Fruit fly (Drosophila melanogaster) whole organism, wandering third instar larva: ENCODE measurements around the gene Ggt-1.

Source experiments
- CG9705 ChIP-seq: fragments of 200-800 bp; sonication (Bioruptor generic); optimal IDR thresholded peaks from 2 replicates; lab custom pipeline; 2018; ENCODE audit warnings: missing biosample characterization, mild to moderate bottlenecking, missing genetic modification characterization
- Dfd ChIP-seq: fragments of >200 bp; optimal IDR thresholded peaks from 2 replicates; lab custom pipeline; 2017; ENCODE audit warnings: missing biosample characterization, missing genetic modification characterization
- Dif ChIP-seq: fragments of 200-275, 200-300 bp; sonication (Bioruptor generic); optimal IDR thresholded peaks from 2 replicates; lab custom pipeline; 2018; ENCODE audit warnings: missing biosample characterization, missing genetic modification characterization; ENCODE audit not compliant: partially characterized antibody
- Hr78 ChIP-seq: fragments of >200 bp; optimal IDR thresholded peaks from 2 replicates; lab custom pipeline; 2017; ENCODE audit warnings: missing biosample characterization, missing genetic modification characterization
- Hr83 ChIP-seq: fragments of 200-300 bp; sonication (Bioruptor generic); optimal IDR thresholded peaks from 2 replicates; lab custom pipeline; 2016; ENCODE audit warnings: missing biosample characterization, mild to moderate bottlenecking, missing genetic modification characterization, moderate library complexity; ENCODE audit not compliant: poor library complexity, severe bottlenecking
- Mio ChIP-seq: sonication (Bioruptor generic); optimal IDR thresholded peaks from 2 replicates; lab custom pipeline; 2016; ENCODE audit warnings: missing biosample characterization, missing genetic modification characterization
- N ChIP-seq: fragments of >200 bp; optimal IDR thresholded peaks from 2 replicates; lab custom pipeline; 2018; ENCODE audit warnings: missing biosample characterization, missing external identifiers, missing genetic modification characterization
- jim ChIP-seq: fragments of 175-275, 200-325 bp; sonication (Bioruptor generic); optimal IDR thresholded peaks from 2 replicates; lab custom pipeline; 2016; ENCODE audit warnings: missing biosample characterization, mild to moderate bottlenecking, missing genetic modification characterization
- pan ChIP-seq: fragments of >200 bp; optimal IDR thresholded peaks from 2 replicates; lab custom pipeline; 2017
- psq ChIP-seq: fragments of 200-800 bp; sonication (Bioruptor generic); optimal IDR thresholded peaks from 3 replicates; lab custom pipeline; 2017; ENCODE audit warnings: missing biosample characterization, mild to moderate bottlenecking, missing genetic modification characterization, moderate library complexity
- rgr ChIP-seq: fragments of 200-800 bp; sonication (Bioruptor generic); optimal IDR thresholded peaks from 3 replicates; lab custom pipeline; 2016; ENCODE audit warnings: missing biosample characterization, mild to moderate bottlenecking, missing genetic modification characterization
- sv ChIP-seq: fragments of 200-800 bp; sonication (Bioruptor generic); optimal IDR thresholded peaks from 3 replicates; lab custom pipeline; 2016; ENCODE audit warnings: missing biosample characterization, missing genetic modification characterization
- tai ChIP-seq: sonication (Bioruptor generic); optimal IDR thresholded peaks from 2 replicates; lab custom pipeline; 2016; ENCODE audit warnings: missing biosample characterization, missing genetic modification characterization
- usp ChIP-seq: fragments of >200 bp; optimal IDR thresholded peaks from 2 replicates; lab custom pipeline; 2017; ENCODE audit warnings: missing biosample characterization, missing genetic modification characterization

dm6 chrX:18479307-18480134 lies 32.8 kb downstream of the Ggt-1 start, which contains the start of gene CG32547:
- TF ChIP-seq usp (GFP tag; lab: Kevin White, UChicago) (no peak), Dfd (GFP tag; lab: Kevin White, UChicago) (no peak), Mio (GFP tag; lab: Kevin White, UChicago) (no peak), jim (no peak), CG9705 (GFP tag; lab: Kevin White, UChicago) (peak; percentile 14), Hr83 (GFP tag; lab: Kevin White, UChicago) (no peak), pan (lab: Kevin White, UChicago) (peak; percentile 80), tai (GFP tag; lab: Kevin White, UChicago) (no peak), sv (GFP tag; lab: Kevin White, UChicago) (no peak), Dif (GFP tag; lab: Kevin White, UChicago) (no peak), psq (peak; percentile 88), Hr78 (no peak), rgr (no peak), N (GFP tag; lab: Kevin White, UChicago) (no peak)
